Fruit fly (Drosophila melanogaster): ENCODE results near the gene Mfap1.

dm6 chr3L:1938767-1939166 is 2.1 kb upstream of the Mfap1 start, which contains the start of the genes CG46523 and CG5687:
- TF ChIP-seq psq (optimal IDR thresholded peaks at IDR 0.05), result no peak
- TF ChIP-seq usp (GFP tag; optimal IDR thresholded peaks at IDR 0.05), result no peak
- no peak for TF ChIP-seq pan (optimal IDR thresholded peaks at IDR 0.05)
- TF ChIP-seq CG8478 (optimal IDR thresholded peaks at IDR 0.05), result no peak
